Worm (Caenorhabditis elegans) whole organism, L2 larva: ENCODE data around the gene C02E7.7.

Experiments used
- ama-1 ChIP-seq: fragments of 150-350 bp; optimal IDR thresholded peaks from 2 replicates; lab custom pipeline; 2018; ENCODE audit warnings: inconsistent platforms
- lin-39 ChIP-seq: fragments of 150-350 bp; optimal IDR thresholded peaks from 2 replicates; lab custom pipeline; 2014; ENCODE audit warnings: missing biosample characterization, missing genetic modification reagents, missing genetic modification characterization
- lsy-2 ChIP-seq, 2 experiments: fragments of 150-350 bp in 1 of 2; sonication (generic microtip) in 1 of 2; optimal IDR thresholded peaks; 2 replicates each; lab custom pipeline; 2014 to 2017; ENCODE audit warnings: missing biosample characterization in 2 of 2, missing genetic modification characterization in 2 of 2
- nhr-11 ChIP-seq: fragments of 150-350 bp; optimal IDR thresholded peaks from 2 replicates; lab custom pipeline; 2014; ENCODE audit warnings: missing biosample characterization, missing genetic modification characterization
- skn-1 ChIP-seq: sonication (generic microtip); optimal IDR thresholded peaks from 2 replicates; lab custom pipeline; 2017; ENCODE audit warnings: missing biosample characterization, missing genetic modification characterization

DNA sequence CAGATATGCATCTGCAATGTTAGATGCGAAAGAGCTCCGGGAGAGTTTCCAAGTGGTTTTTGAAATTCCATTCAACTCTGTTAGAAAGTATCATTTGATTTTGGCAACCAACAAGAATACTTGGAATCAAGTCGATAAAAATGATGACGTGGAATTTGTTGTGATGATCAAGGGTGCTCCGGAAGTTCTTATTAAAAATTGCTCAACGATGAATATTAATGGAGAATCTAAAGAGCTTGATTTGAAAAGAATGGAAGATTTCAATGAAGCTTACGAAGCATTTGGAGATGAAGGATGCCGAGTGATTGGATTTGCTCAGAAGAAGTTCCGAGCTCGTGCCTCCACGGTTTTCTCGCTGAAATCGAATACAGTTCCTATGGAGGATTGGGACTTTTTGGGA lies 19.0 kb upstream of the C02E7.7 start:
- TF ChIP-seq nhr-11 (tag; lab: Kevin White, UChicago) (no peak), skn-1 (tag; lab: Kevin White, UChicago) (no peak), lin-39 (no peak), ama-1 (lab: Kevin White, UChicago) (no peak), lsy-2 (tag; optimal IDR thresholded peaks at IDR 0.05; lab: Kevin White, UChicago) (no peak)
